Fruit fly (Drosophila melanogaster): ENCODE results near the gene homer.

The homer gene

DNA sequence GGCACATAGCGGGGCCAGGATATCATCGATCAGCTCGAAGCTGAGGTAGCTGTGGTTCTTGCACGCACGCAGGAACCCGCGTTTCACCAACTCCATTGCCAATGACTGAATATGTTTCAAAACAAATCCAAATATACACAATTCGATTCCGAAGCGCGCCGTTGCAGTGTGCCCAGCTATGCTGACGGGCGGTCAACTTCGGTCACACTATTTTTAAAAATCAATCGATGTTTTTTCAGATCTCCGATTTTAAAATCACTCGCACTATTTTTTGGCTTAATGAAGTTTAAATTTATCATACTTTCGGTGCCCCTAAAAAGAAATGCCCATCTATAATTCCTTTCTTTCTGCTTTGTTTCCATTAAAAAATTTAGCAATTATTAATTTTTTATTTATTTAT lies 45.7 kb downstream of the homer start, which contains the start of gene Nse1 (continued):
- TF ChIP-seq prd (optimal IDR thresholded peaks at IDR 0.05) = no peak
- no peak for TF ChIP-seq prd (GFP tag; IDR thresholded peaks at IDR 0.05)
- TF ChIP-seq dpn (GFP tag; optimal IDR thresholded peaks at IDR 0.05) = no peak
- no peak for TF ChIP-seq Xrp1 (GFP tag; IDR thresholded peaks at IDR 0.05)
- TF ChIP-seq CG2120 (GFP tag; optimal IDR thresholded peaks at IDR 0.05) = no peak
- no peak for TF ChIP-seq CG4820 (GFP tag; optimal IDR thresholded peaks at IDR 0.05)
- TF ChIP-seq crp (GFP tag; optimal IDR thresholded peaks at IDR 0.05) = peak in 1 of 2 experiments; percentile 1
- no peak for TF ChIP-seq Fer3 (tag; optimal IDR thresholded peaks at IDR 0.05)
- no peak for TF ChIP-seq tap (tag; optimal IDR thresholded peaks at IDR 0.05)
- no peak for TF ChIP-seq mld (GFP tag; IDR thresholded peaks at IDR 0.05; ENCODE audit: partially characterized antibody)
- no peak for TF ChIP-seq bab2 (GFP tag; optimal IDR thresholded peaks at IDR 0.05)
- TF ChIP-seq vvl (GFP tag; IDR thresholded peaks at IDR 0.05) = peak; percentile 9; the same call in 1 of the 2 replicates
- TF ChIP-seq HHEX (GFP tag; optimal IDR thresholded peaks at IDR 0.05) = no peak
- TF ChIP-seq CG4282 (GFP tag; optimal IDR thresholded peaks at IDR 0.05) = no peak
- TF ChIP-seq repo (GFP tag; optimal IDR thresholded peaks at IDR 0.05) = no peak
- no peak for TF ChIP-seq sob (GFP tag; IDR thresholded peaks at IDR 0.05)
- TF ChIP-seq CG2199 (GFP tag; IDR thresholded peaks at IDR 0.05) = no peak
- TF ChIP-seq Abd-B (GFP tag; optimal IDR thresholded peaks at IDR 0.05) = no peak
- TF ChIP-seq CG14710 (tag; optimal IDR thresholded peaks at IDR 0.05) = peak; percentile 38
- no peak for TF ChIP-seq CG7786 (GFP tag; optimal IDR thresholded peaks at IDR 0.05)
- TF ChIP-seq CG7745 (tag; optimal IDR thresholded peaks at IDR 0.05) = no peak
- TF ChIP-seq CG11723 (GFP tag; optimal IDR thresholded peaks at IDR 0.05) = no peak
- peak; percentile 72 for TF ChIP-seq tna (GFP tag; IDR thresholded peaks at IDR 0.05; ENCODE audit: partially characterized antibody)
- no peak for TF ChIP-seq sim (GFP tag; IDR thresholded peaks at IDR 0.05)
- TF ChIP-seq unpg (GFP tag; optimal IDR thresholded peaks at IDR 0.05) = no peak
- no peak for TF ChIP-seq Bdp1 (GFP tag; optimal IDR thresholded peaks at IDR 0.05)
- no peak for TF ChIP-seq gt (GFP tag; IDR thresholded peaks at IDR 0.05)
- TF ChIP-seq gsb-n (tag; optimal IDR thresholded peaks at IDR 0.05) = no peak
- no peak for TF ChIP-seq Oaz (GFP tag; IDR thresholded peaks at IDR 0.05)
- no peak for TF ChIP-seq dmrt99B (tag; optimal IDR thresholded peaks at IDR 0.05)
- no peak for TF ChIP-seq CG12071 (GFP tag; optimal IDR thresholded peaks at IDR 0.05)
- no peak for TF ChIP-seq chif (GFP tag; optimal IDR thresholded peaks at IDR 0.05)
- TF ChIP-seq CG11504 (tag; optimal IDR thresholded peaks at IDR 0.05) = no peak
- no peak for TF ChIP-seq B-H2 (GFP tag; optimal IDR thresholded peaks at IDR 0.05)
- TF ChIP-seq zen (tag; optimal IDR thresholded peaks at IDR 0.05) = no peak
- TF ChIP-seq CG42726 (GFP tag; IDR thresholded peaks at IDR 0.05; ENCODE audit: partially characterized antibody) = no peak; the same call in 1 of the 2 replicates
- no peak for TF ChIP-seq pfk (GFP tag; optimal IDR thresholded peaks at IDR 0.05)
- no peak for TF ChIP-seq mirr (GFP tag; optimal IDR thresholded peaks at IDR 0.05)
- no peak for TF ChIP-seq jigr1 (GFP tag; IDR thresholded peaks at IDR 0.05)
- peak; percentile 92 for TF ChIP-seq CG3847 (GFP tag; IDR thresholded peaks at IDR 0.05)
- no peak for TF ChIP-seq ewg (GFP tag; optimal IDR thresholded peaks at IDR 0.05)
- TF ChIP-seq fd102C (GFP tag; optimal IDR thresholded peaks at IDR 0.05) = no peak
- no peak for TF ChIP-seq twi (tag; optimal IDR thresholded peaks at IDR 0.05)
- TF ChIP-seq pb (GFP tag; optimal IDR thresholded peaks at IDR 0.05) = no peak
- no peak for TF ChIP-seq CG43689 (GFP tag; IDR thresholded peaks at IDR 0.05)
- no peak for TF ChIP-seq Hmx (GFP tag; optimal IDR thresholded peaks at IDR 0.05)
- TF ChIP-seq org-1 (GFP tag; optimal IDR thresholded peaks at IDR 0.05) = no peak
- TF ChIP-seq Dref (GFP tag; IDR thresholded peaks at IDR 0.05) = peak; percentile 76
- TF ChIP-seq emc (GFP tag; optimal IDR thresholded peaks at IDR 0.05) = no peak
- TF ChIP-seq CG32532 (GFP tag; IDR thresholded peaks at IDR 0.05) = no peak
- TF ChIP-seq CG2678 (tag; optimal IDR thresholded peaks at IDR 0.05) = no peak
- no peak for TF ChIP-seq Stat92E (GFP tag; optimal IDR thresholded peaks at IDR 0.05)
